Worm (Caenorhabditis elegans): ENCODE results near the gene rmd-6.

rmd-6 gene

ce11 chrIV:5108971-5109370, 40.3 kb downstream of the rmd-6 start:
- TF ChIP-seq unc-62 (GFP tag; optimal IDR thresholded peaks at IDR 0.05): no peak

ce11 chrIV:5109943-5110342, 41.3 kb downstream of the rmd-6 start:
- TF ChIP-seq unc-62 (GFP tag; optimal IDR thresholded peaks at IDR 0.05): no peak

- no peak for TF ChIP-seq unc-62 (GFP tag; optimal IDR thresholded peaks at IDR 0.05)
Observed at ce11 chrIV:5110391-5110930, 41.8 kb downstream of the rmd-6 start.

ce11 chrIV:5111533-5111932, 42.9 kb downstream of the rmd-6 start, which contains the start of gene AC7.3:
Gene AC7.3, plus strand, starts transcription at chrIV:5111833.
- no peak for TF ChIP-seq unc-62 (GFP tag; optimal IDR thresholded peaks at IDR 0.05)

Data from whole organism, dauer.